Worm (Caenorhabditis elegans) whole organism, L2 larva: Measurements from ENCODE around the gene rpt-2.

Experiments
- F13H6.1 ChIP-seq: sonication (generic microtip); optimal IDR thresholded peaks from 2 replicates; lab custom pipeline; 2016; ENCODE audit warnings: missing genetic modification characterization, missing compliant biosample characterization
- Y55F3AM.14 ChIP-seq: fragments of 200-800 bp; sonication (Bioruptor generic); optimal IDR thresholded peaks from 2 replicates; lab custom pipeline; 2018; ENCODE audit warnings: mild to moderate bottlenecking, missing genetic modification characterization, missing compliant biosample characterization
- blmp-1 ChIP-seq: sonication (generic microtip); optimal IDR thresholded peaks from 2 replicates; lab custom pipeline; 2017; ENCODE audit warnings: missing genetic modification characterization, mild to moderate bottlenecking, missing compliant biosample characterization, antibody characterized with exemption, moderate library complexity; ENCODE audit not compliant: insufficient read depth
- nhr-12 ChIP-seq: fragments of 150-350 bp; optimal IDR thresholded peaks from 2 replicates; lab custom pipeline; 2014; ENCODE audit warnings: missing biosample characterization, missing genetic modification characterization
- nhr-23 ChIP-seq: fragments of 150-350 bp; optimal IDR thresholded peaks from 2 replicates; lab custom pipeline; 2014; ENCODE audit warnings: missing biosample characterization, missing genetic modification reagents, missing genetic modification characterization
- snpc-4 ChIP-seq: fragments of 150-350 bp; optimal IDR thresholded peaks from 2 replicates; lab custom pipeline; 2014; ENCODE audit warnings: missing biosample characterization, missing genetic modification characterization
- unc-62 ChIP-seq: fragments of 150-350 bp; optimal IDR thresholded peaks from 2 replicates; lab custom pipeline; 2014; ENCODE audit warnings: missing biosample characterization, missing genetic modification reagents, missing genetic modification characterization

DNA sequence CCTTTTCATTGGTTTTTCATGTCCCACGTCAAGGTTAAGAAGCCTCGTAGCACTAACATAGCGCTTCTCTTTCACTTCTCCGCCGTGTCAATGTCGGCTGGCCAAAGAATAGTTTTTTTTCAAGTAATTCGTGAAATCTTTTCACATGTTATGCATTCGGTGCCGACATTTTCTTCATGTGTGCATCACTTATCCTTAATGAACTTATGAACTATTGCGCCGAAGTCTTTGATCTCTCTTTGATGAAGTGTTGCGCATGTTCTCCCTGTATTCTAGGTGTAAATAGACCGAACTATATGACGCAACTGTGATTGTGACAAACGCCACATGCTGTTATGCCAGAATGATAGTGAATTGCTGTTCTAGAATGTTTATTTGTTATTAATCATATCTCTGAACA is 4.6 kb upstream of the rpt-2 start:
- TF ChIP-seq nhr-12 (tag; lab: Kevin White, UChicago) (no peak), blmp-1 (no peak), snpc-4 (tag; lab: Kevin White, UChicago) (no peak), nhr-23 (tag; lab: Kevin White, UChicago) (no peak), Y55F3AM.14 (GFP tag; lab: Kevin White, UChicago) (no peak), F13H6.1 (tag; lab: Kevin White, UChicago) (no peak), unc-62 (GFP tag; lab: Kevin White, UChicago) (no peak)
